Fruit fly (Drosophila melanogaster): ENCODE measurements around the gene CG14518.
A peak's percentile ranks its signal among the peaks of the same experiment; 100 is the strongest.

The CG14518 gene

DNA sequence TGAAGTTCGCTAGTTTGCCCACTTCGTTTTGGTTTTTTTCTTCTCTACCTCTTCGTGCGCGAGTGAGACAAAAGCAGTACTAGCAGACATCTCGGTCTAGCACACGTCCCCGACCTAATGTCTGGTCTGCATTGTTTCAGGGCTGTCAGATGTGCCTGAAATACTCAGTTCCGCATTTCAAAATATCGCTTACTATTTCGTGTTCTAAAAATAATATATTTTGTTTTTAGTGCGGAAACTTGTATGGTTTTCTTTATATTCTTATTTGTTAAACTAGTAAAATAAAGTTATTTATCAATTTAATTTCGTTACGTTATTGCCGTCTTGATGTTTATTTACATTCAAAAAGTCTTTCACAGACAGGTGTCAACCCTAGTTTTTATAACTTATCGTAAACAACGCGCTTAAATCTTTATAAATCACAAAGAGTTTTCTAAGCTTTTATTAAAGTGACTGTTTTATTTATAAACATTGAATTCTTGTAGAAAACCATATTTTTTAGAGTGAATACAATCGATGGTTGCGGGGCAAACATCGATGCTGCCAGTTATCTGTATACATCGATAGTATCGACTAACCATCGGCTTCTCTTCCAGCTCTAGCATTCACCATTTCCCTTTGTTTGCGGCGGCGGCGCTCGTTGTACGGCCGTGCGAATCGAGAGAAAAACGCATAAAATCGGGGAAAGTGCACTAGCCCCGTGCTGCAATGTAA lies 38.6 kb downstream of the CG14518 start (continued):
- no peak for TF ChIP-seq CG1024 (GFP tag; IDR thresholded peaks at IDR 0.05)
- no peak for TF ChIP-seq chm (GFP tag; IDR thresholded peaks at IDR 0.05)
- peak; percentile 40 for TF ChIP-seq Sin3A (optimal IDR thresholded peaks at IDR 0.05)
- no peak for TF ChIP-seq sima (GFP tag; optimal IDR thresholded peaks at IDR 0.05)
- TF ChIP-seq cg (GFP tag; optimal IDR thresholded peaks at IDR 0.05) = no peak
- TF ChIP-seq fu2 (GFP tag; optimal IDR thresholded peaks at IDR 0.05) = peak; percentile 37
- TF ChIP-seq CG16813 (GFP tag; IDR thresholded peaks at IDR 0.05; ENCODE audit: partially characterized antibody) = no peak
- no peak for TF ChIP-seq tna (GFP tag; IDR thresholded peaks at IDR 0.05; ENCODE audit: partially characterized antibody)
- peak; percentile 97 for TF ChIP-seq BEAF-32 (GFP tag; optimal IDR thresholded peaks at IDR 0.05)
- no peak for TF ChIP-seq ase (GFP tag; IDR thresholded peaks at IDR 0.05)
- peak; percentile 74 for TF ChIP-seq CG12659 (GFP tag; optimal IDR thresholded peaks at IDR 0.05)
- no peak for TF ChIP-seq ato (GFP tag; IDR thresholded peaks at IDR 0.05; ENCODE audit: partially characterized antibody)
- no peak for TF ChIP-seq CG3995 (GFP tag; optimal IDR thresholded peaks at IDR 0.05)
- TF ChIP-seq Hr51 (GFP tag; optimal IDR thresholded peaks at IDR 0.05) = peak; percentile 56 to 83
- TF ChIP-seq otp (GFP tag; IDR thresholded peaks at IDR 0.05) = no peak
- no peak for TF ChIP-seq CG4707 (GFP tag; optimal IDR thresholded peaks at IDR 0.05)
- TF ChIP-seq PHDP (tag; optimal IDR thresholded peaks at IDR 0.05) = peak; percentile 82
- no peak for TF ChIP-seq corto (GFP tag; optimal IDR thresholded peaks at IDR 0.05)
- TF ChIP-seq yki (optimal IDR thresholded peaks at IDR 0.05) = no peak
- peak; percentile 59; the same call in 3 of the 4 replicates for TF ChIP-seq Gug (GFP tag; IDR thresholded peaks at IDR 0.05)
- peak; percentile 75 for TF ChIP-seq fd96Cb (tag; optimal IDR thresholded peaks at IDR 0.05)
- no peak for TF ChIP-seq en (GFP tag; optimal IDR thresholded peaks at IDR 0.05)
- TF ChIP-seq CG13894 (tag; optimal IDR thresholded peaks at IDR 0.05) = peak; percentile 62
- TF ChIP-seq Side (GFP tag; optimal IDR thresholded peaks at IDR 0.05) = peak; percentile 21
- peak; percentile 73 for TF ChIP-seq CG18476 (GFP tag; optimal IDR thresholded peaks at IDR 0.05)
- no peak for TF ChIP-seq sens-2 (GFP tag; IDR thresholded peaks at IDR 0.05)
- peak; percentile 57 for TF ChIP-seq gsb-n (tag; optimal IDR thresholded peaks at IDR 0.05)
- no peak for TF ChIP-seq sisA (GFP tag; IDR thresholded peaks at IDR 0.05)
- TF ChIP-seq CG8388 (GFP tag; optimal IDR thresholded peaks at IDR 0.05) = peak; percentile 64
- TF ChIP-seq grau (tag; optimal IDR thresholded peaks at IDR 0.05) = peak; percentile 82
- peak; percentile 82 for TF ChIP-seq CG2712 (tag; optimal IDR thresholded peaks at IDR 0.05)
- peak; percentile 19 for TF ChIP-seq run (tag; optimal IDR thresholded peaks at IDR 0.05)
- TF ChIP-seq CG8478 (optimal IDR thresholded peaks at IDR 0.05) = peak; percentile 83
- peak; percentile 97 for TF ChIP-seq Ets65A (GFP tag)
- TF ChIP-seq pan (optimal IDR thresholded peaks at IDR 0.05) = no peak
- TF ChIP-seq pan (GFP tag; optimal IDR thresholded peaks at IDR 0.05 in 1 of 2, IDR thresholded peaks at IDR 0.05 in 1 of 2) = no peak
- TF ChIP-seq CG17912 (GFP tag; optimal IDR thresholded peaks at IDR 0.05) = no peak
- no peak for TF ChIP-seq Dfd (GFP tag; optimal IDR thresholded peaks at IDR 0.05)
- no peak for TF ChIP-seq Dref (GFP tag; IDR thresholded peaks at IDR 0.05)
- no peak for TF ChIP-seq Awh (GFP tag; IDR thresholded peaks at IDR 0.05)
- TF ChIP-seq toy (GFP tag; IDR thresholded peaks at IDR 0.05) = no peak
- peak; percentile 50 for TF ChIP-seq ATbp (GFP tag; optimal IDR thresholded peaks at IDR 0.05)
- no peak for TF ChIP-seq lmd (GFP tag; IDR thresholded peaks at IDR 0.05)
- TF ChIP-seq YL-1 (GFP tag; optimal IDR thresholded peaks at IDR 0.05) = peak; percentile 59
- peak; percentile 27 for TF ChIP-seq Nf-YB (GFP tag; optimal IDR thresholded peaks at IDR 0.05)
- TF ChIP-seq Chrac-16 (GFP tag; optimal IDR thresholded peaks at IDR 0.05) = peak; percentile 62
- no peak for TF ChIP-seq br (optimal IDR thresholded peaks at IDR 0.05)
- TF ChIP-seq CG15073 (GFP tag; optimal IDR thresholded peaks at IDR 0.05) = no peak
- peak; percentile 22 for TF ChIP-seq CG17568 (GFP tag; optimal IDR thresholded peaks at IDR 0.05)
- peak; percentile 85 for TF ChIP-seq Sox100B (GFP tag; optimal IDR thresholded peaks at IDR 0.05)
- TF ChIP-seq so (GFP tag; IDR thresholded peaks at IDR 0.05) = no peak
- peak; percentile 47 for TF ChIP-seq mirr (GFP tag; optimal IDR thresholded peaks at IDR 0.05)

All from whole organism, embryonic.